Fruit fly (Drosophila melanogaster): ENCODE measurements around the gene Cpr76Bd.

Gene Cpr76Bd

DNA sequence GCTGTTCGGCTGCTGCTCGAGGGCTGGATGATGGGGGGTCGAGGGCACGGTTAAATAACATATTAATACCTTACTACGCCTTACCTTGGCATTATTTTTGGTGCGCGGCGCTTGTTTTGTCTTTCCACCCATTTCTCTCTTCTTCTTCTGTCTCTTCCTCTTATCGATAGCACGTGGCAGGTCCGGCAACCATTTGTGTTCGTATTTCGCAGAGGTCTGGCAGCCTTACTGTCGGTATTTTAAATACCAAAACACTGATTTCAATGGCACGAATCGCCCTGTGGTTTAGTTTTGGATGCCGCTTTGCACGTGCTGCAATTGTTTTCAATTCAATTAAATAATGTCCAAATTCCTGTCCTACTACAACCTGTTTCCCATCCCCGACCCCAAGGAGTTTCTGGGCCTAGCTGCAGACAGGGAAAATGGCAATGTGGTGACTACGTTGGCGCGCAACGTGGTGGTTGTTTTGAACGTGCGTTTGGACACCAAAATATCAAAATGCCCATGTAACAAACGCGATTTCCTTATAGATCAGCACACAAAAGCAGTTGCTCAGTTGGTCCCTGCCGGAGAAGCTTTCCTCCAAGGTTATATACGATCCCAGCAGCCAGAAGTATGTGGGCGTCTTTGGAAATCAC, 19.7 kb downstream of the Cpr76Bd start, which contains the start of the genes Ltn1 and CG9300 (continued):
- TF ChIP-seq CG16779 (GFP tag; IDR thresholded peaks at IDR 0.05) = no peak
- no peak for TF ChIP-seq CG14441 (GFP tag; IDR thresholded peaks at IDR 0.05)
- no peak for TF ChIP-seq vvl (GFP tag; IDR thresholded peaks at IDR 0.05)
- TF ChIP-seq Sin3A (optimal IDR thresholded peaks at IDR 0.05) = peak; percentile 83
- TF ChIP-seq Drgx (GFP tag; IDR thresholded peaks at IDR 0.05) = no peak
- TF ChIP-seq CG15696 (tag; optimal IDR thresholded peaks at IDR 0.05) = no peak
- no peak for TF ChIP-seq Vsx1 (GFP tag; optimal IDR thresholded peaks at IDR 0.05)
- no peak for TF ChIP-seq cas (GFP tag; IDR thresholded peaks at IDR 0.05)
- TF ChIP-seq jumu (GFP tag; optimal IDR thresholded peaks at IDR 0.05) = peak; percentile 35
- no peak for TF ChIP-seq CG13424 (tag; optimal IDR thresholded peaks at IDR 0.05)
- TF ChIP-seq MESR4 (GFP tag; optimal IDR thresholded peaks at IDR 0.05) = peak; percentile 91
- TF ChIP-seq TFAM (GFP tag; optimal IDR thresholded peaks at IDR 0.05) = no peak
- no peak for TF ChIP-seq CG14667 (GFP tag; IDR thresholded peaks at IDR 0.05)
- no peak for TF ChIP-seq Atf-2 (GFP tag; optimal IDR thresholded peaks at IDR 0.05)
- TF ChIP-seq Fer2 (tag; optimal IDR thresholded peaks at IDR 0.05) = no peak
- no peak for TF ChIP-seq CG5245 (GFP tag; optimal IDR thresholded peaks at IDR 0.05)
- TF ChIP-seq pho (GFP tag; optimal IDR thresholded peaks at IDR 0.05) = peak; percentile 14
- TF ChIP-seq stc (GFP tag; IDR thresholded peaks at IDR 0.05) = no peak
- TF ChIP-seq Dip2 (GFP tag; IDR thresholded peaks at IDR 0.05) = no peak
- peak; percentile 31 for TF ChIP-seq tx (GFP tag; optimal IDR thresholded peaks at IDR 0.05)
- no peak for TF ChIP-seq D19A (tag; optimal IDR thresholded peaks at IDR 0.05)
- TF ChIP-seq gro (GFP tag; optimal IDR thresholded peaks at IDR 0.05) = no peak
- no peak for TF ChIP-seq CG5953 (GFP tag; IDR thresholded peaks at IDR 0.05)
- TF ChIP-seq HLH4C (GFP tag; IDR thresholded peaks at IDR 0.05; ENCODE audit: partially characterized antibody) = peak; percentile 43; the same call in 1 of the 3 replicates
- no peak for TF ChIP-seq corto (GFP tag; optimal IDR thresholded peaks at IDR 0.05)
- no peak for TF ChIP-seq Bteb2 (GFP tag; optimal IDR thresholded peaks at IDR 0.05)
- no peak for TF ChIP-seq sim (GFP tag; IDR thresholded peaks at IDR 0.05)
- TF ChIP-seq Elba2 (GFP tag; optimal IDR thresholded peaks at IDR 0.05) = no peak
- TF ChIP-seq CG17912 (GFP tag; optimal IDR thresholded peaks at IDR 0.05) = peak; percentile 24
- TF ChIP-seq CG11723 (GFP tag; optimal IDR thresholded peaks at IDR 0.05) = no peak
- TF ChIP-seq peb (GFP tag; IDR thresholded peaks at IDR 0.05) = no peak
- no peak for TF ChIP-seq nmo (GFP tag; optimal IDR thresholded peaks at IDR 0.05)
- no peak for TF ChIP-seq CG11247 (GFP tag; IDR thresholded peaks at IDR 0.05)
- TF ChIP-seq B-H2 (GFP tag; optimal IDR thresholded peaks at IDR 0.05) = no peak
- TF ChIP-seq CG15269 (tag; optimal IDR thresholded peaks at IDR 0.05) = no peak
- peak; percentile 46; the same call in 1 of the 2 replicates for TF ChIP-seq Bgb (GFP tag; IDR thresholded peaks at IDR 0.05; ENCODE audit: partially characterized antibody)
- TF ChIP-seq CG15479 (GFP tag; optimal IDR thresholded peaks at IDR 0.05) = no peak
- peak; percentile 57; the same call in 1 of the 2 replicates for TF ChIP-seq sna (GFP tag; IDR thresholded peaks at IDR 0.05; ENCODE audit: partially characterized antibody)
- no peak for TF ChIP-seq CG1603 (tag; optimal IDR thresholded peaks at IDR 0.05)
- TF ChIP-seq CG10274 (GFP tag; optimal IDR thresholded peaks at IDR 0.05) = no peak
- TF ChIP-seq CG3065 (GFP tag; optimal IDR thresholded peaks at IDR 0.05) = no peak
- no peak for TF ChIP-seq z (GFP tag; IDR thresholded peaks at IDR 0.05)
- TF ChIP-seq CG16863 (GFP tag; optimal IDR thresholded peaks at IDR 0.05) = peak; percentile 14
- no peak for TF ChIP-seq sisA (GFP tag; IDR thresholded peaks at IDR 0.05)
- TF ChIP-seq schlank (tag; optimal IDR thresholded peaks at IDR 0.05) = no peak
- no peak for TF ChIP-seq sc (optimal IDR thresholded peaks at IDR 0.05)
- TF ChIP-seq sc (GFP tag; optimal IDR thresholded peaks at IDR 0.05) = no peak
- peak; percentile 23 for TF ChIP-seq Antp (GFP tag; optimal IDR thresholded peaks at IDR 0.05)
- peak; percentile 40 for TF ChIP-seq CG33213 (GFP tag; optimal IDR thresholded peaks at IDR 0.05)
- TF ChIP-seq CG11398 (GFP tag; optimal IDR thresholded peaks at IDR 0.05) = peak; percentile 29
- no peak for TF ChIP-seq lbe (GFP tag; optimal IDR thresholded peaks at IDR 0.05)
- TF ChIP-seq HLH54F (GFP tag; optimal IDR thresholded peaks at IDR 0.05) = peak; percentile 26
